Fruit fly (Drosophila melanogaster): ENCODE measurements around the gene rept.

Gene rept

dm6 chr3L:19234922-19235702 lies 20.0 kb upstream of the rept start, which contains the start of gene fz2 (continued):
- no peak for TF ChIP-seq pita (GFP tag; optimal IDR thresholded peaks at IDR 0.05)
- no peak for TF ChIP-seq MBD-R2 (GFP tag; IDR thresholded peaks at IDR 0.05)
- TF ChIP-seq CG14050 (GFP tag; IDR thresholded peaks at IDR 0.05): no peak
- TF ChIP-seq Lhr (GFP tag; optimal IDR thresholded peaks at IDR 0.05): no peak
- peak; percentile 85 for TF ChIP-seq ewg (GFP tag; optimal IDR thresholded peaks at IDR 0.05)
- peak; percentile 24 for TF ChIP-seq Deaf1 (tag; optimal IDR thresholded peaks at IDR 0.05)
- TF ChIP-seq CrebB (tag; optimal IDR thresholded peaks at IDR 0.05): no peak
- TF ChIP-seq row (GFP tag; IDR thresholded peaks at IDR 0.05): no peak
- no peak for TF ChIP-seq gcm (GFP tag; optimal IDR thresholded peaks at IDR 0.05)
- peak in 1 of 2 experiments; percentile 0 for TF ChIP-seq Hr51 (GFP tag; optimal IDR thresholded peaks at IDR 0.05)
- TF ChIP-seq Nf-YA (GFP tag; IDR thresholded peaks at IDR 0.05): no peak
- TF ChIP-seq Ssrp (tag; optimal IDR thresholded peaks at IDR 0.05): no peak
- no peak for TF ChIP-seq CG13424 (tag; optimal IDR thresholded peaks at IDR 0.05)
- TF ChIP-seq so (GFP tag; IDR thresholded peaks at IDR 0.05): no peak
- no peak for TF ChIP-seq NFAT (GFP tag; IDR thresholded peaks at IDR 0.05)
- no peak for TF ChIP-seq CG7987 (GFP tag; optimal IDR thresholded peaks at IDR 0.05)
- no peak for TF ChIP-seq crc (GFP tag; optimal IDR thresholded peaks at IDR 0.05)
- TF ChIP-seq CG12769 (tag; optimal IDR thresholded peaks at IDR 0.05): no peak
- TF ChIP-seq Trl (optimal IDR thresholded peaks at IDR 0.05): peak; percentile 25 to 55
- no peak for TF ChIP-seq Trl (GFP tag; optimal IDR thresholded peaks at IDR 0.05)
- no peak for TF ChIP-seq CG4617 (GFP tag; optimal IDR thresholded peaks at IDR 0.05; ENCODE audit: borderline replicate concordance)
- no peak for TF ChIP-seq CG2712 (tag; optimal IDR thresholded peaks at IDR 0.05)
- no peak for TF ChIP-seq Fer2 (tag; optimal IDR thresholded peaks at IDR 0.05)
- no peak for TF ChIP-seq CG17361 (GFP tag; IDR thresholded peaks at IDR 0.05)
- TF ChIP-seq CG15073 (GFP tag; optimal IDR thresholded peaks at IDR 0.05): no peak
- TF ChIP-seq CG17385 (GFP tag; optimal IDR thresholded peaks at IDR 0.05): no peak
- TF ChIP-seq kni (GFP tag; optimal IDR thresholded peaks at IDR 0.05): no peak
- no peak for TF ChIP-seq pho (GFP tag; optimal IDR thresholded peaks at IDR 0.05)
- no peak for TF ChIP-seq hkb (optimal IDR thresholded peaks at IDR 0.05)
- no peak for TF ChIP-seq hkb (GFP tag; IDR thresholded peaks at IDR 0.05)
- TF ChIP-seq CG7839 (tag; optimal IDR thresholded peaks at IDR 0.05): no peak
- TF ChIP-seq scrt (GFP tag; optimal IDR thresholded peaks at IDR 0.05): peak; percentile 33
- TF ChIP-seq wek (GFP tag; optimal IDR thresholded peaks at IDR 0.05): no peak
- TF ChIP-seq fd64A (GFP tag; optimal IDR thresholded peaks at IDR 0.05): no peak
- peak; percentile 54 for TF ChIP-seq cg (GFP tag; optimal IDR thresholded peaks at IDR 0.05)
- peak; percentile 3 for TF ChIP-seq exex (tag; optimal IDR thresholded peaks at IDR 0.05)
- TF ChIP-seq pfk (GFP tag; optimal IDR thresholded peaks at IDR 0.05): peak; percentile 87
- no peak for TF ChIP-seq al (GFP tag; IDR thresholded peaks at IDR 0.05)
- TF ChIP-seq Tbp (GFP tag; optimal IDR thresholded peaks at IDR 0.05): no peak
- no peak for TF ChIP-seq NK7.1 (GFP tag; optimal IDR thresholded peaks at IDR 0.05)
- TF ChIP-seq nau (GFP tag; optimal IDR thresholded peaks at IDR 0.05): no peak
- no peak for TF ChIP-seq CG9727 (GFP tag; optimal IDR thresholded peaks at IDR 0.05)
- no peak for TF ChIP-seq kah (GFP tag; optimal IDR thresholded peaks at IDR 0.05)
- no peak for TF ChIP-seq chn (GFP tag; optimal IDR thresholded peaks at IDR 0.05)
- TF ChIP-seq Sox102F (GFP tag; optimal IDR thresholded peaks at IDR 0.05): no peak
- no peak for TF ChIP-seq unpg (GFP tag; optimal IDR thresholded peaks at IDR 0.05)
- no peak for TF ChIP-seq CG5245 (GFP tag; optimal IDR thresholded peaks at IDR 0.05)
- TF ChIP-seq twi (tag; optimal IDR thresholded peaks at IDR 0.05): no peak
- TF ChIP-seq CG15479 (GFP tag; optimal IDR thresholded peaks at IDR 0.05): no peak
- TF ChIP-seq repo (GFP tag; optimal IDR thresholded peaks at IDR 0.05): no peak

Measured in whole organism, embryonic.